Worm (Caenorhabditis elegans) whole organism, young adult: Measurements from ENCODE around the gene F58A4.2.

ENCODE experiments used
- C06A6.2 ChIP-seq: fragments of 200-800 bp; sonication (Bioruptor generic); conservative IDR thresholded peaks from 2 replicates; pipeline ENCODE4 v1.3.6; 2022; ENCODE audit warnings: missing genetic modification characterization, missing compliant biosample characterization
- K11D2.4 ChIP-seq: fragments of 200-800 bp; sonication (Bioruptor generic); IDR thresholded peaks from 2 replicates; pipeline ENCODE4 v1.3.6; 2022; ENCODE audit warnings: missing genetic modification reagents, missing genetic modification characterization, missing compliant biosample characterization
- ama-1 ChIP-seq, 3 experiments: fragments of 150-350 bp in 1 of 3; sonication (generic microtip) in 2 of 3; optimal IDR thresholded peaks; 2 replicates each; lab custom pipeline; 2014 to 2018; ENCODE audit warnings: missing biosample characterization in 2 of 3, missing genetic modification characterization in 2 of 3, missing genetic modification reagents in 2 of 3
- bed-2 ChIP-seq: fragments of 200-800 bp; sonication (Bioruptor generic); IDR thresholded peaks from 2 replicates; pipeline ENCODE4 v1.3.6; 2022; ENCODE audit warnings: missing genetic modification reagents, missing genetic modification characterization, missing compliant biosample characterization
- ceh-79 ChIP-seq: sonication (generic microtip); optimal IDR thresholded peaks from 2 replicates; lab custom pipeline; 2017; ENCODE audit warnings: mild to moderate bottlenecking, missing genetic modification characterization, missing compliant biosample characterization
- efl-1 ChIP-seq: fragments of 150-350 bp; optimal IDR thresholded peaks from 2 replicates; lab custom pipeline; 2014; ENCODE audit warnings: missing biosample characterization, missing genetic modification reagents, missing genetic modification characterization
- madf-10 ChIP-seq: sonication (generic microtip); optimal IDR thresholded peaks from 2 replicates; lab custom pipeline; 2016; ENCODE audit warnings: mild to moderate bottlenecking, missing genetic modification characterization, missing compliant biosample characterization
- madf-3 ChIP-seq: fragments of 200-800 bp; sonication (Bioruptor generic); IDR thresholded peaks from 2 replicates; pipeline ENCODE4 v1.3.6; 2022; ENCODE audit warnings: missing genetic modification reagents, missing genetic modification characterization, missing compliant biosample characterization
- nhr-90 ChIP-seq: sonication (generic microtip); optimal IDR thresholded peaks from 2 replicates; lab custom pipeline; 2016; ENCODE audit warnings: missing genotype, mild to moderate bottlenecking, missing genetic modification characterization, missing compliant biosample characterization
- snpc-4 ChIP-seq, 5 experiments: fragments of 150-350 bp in 1 of 5; sonication (generic microtip) in 4 of 5; optimal IDR thresholded peaks; 2 replicates each; lab custom pipeline; 2014 to 2018; ENCODE audit warnings: missing genetic modification characterization in 5 of 5, missing biosample characterization in 3 of 5, antibody characterized with exemption in 2 of 5, mild to moderate bottlenecking in 2 of 5, missing compliant biosample characterization in 2 of 5, missing genotype in 2 of 5, moderate library complexity in 2 of 5, missing genetic modification reagents in 1 of 5

- TF ChIP-seq nhr-90 (tag; lab: Kevin White, UChicago) (no peak), madf-10 (tag; lab: Kevin White, UChicago) (no peak), snpc-4 (GFP tag; optimal IDR thresholded peaks at IDR 0.05; lab: Kevin White, UChicago) (no peak), snpc-4 (tag; optimal IDR thresholded peaks at IDR 0.05; lab: Kevin White, UChicago) (no peak), efl-1 (GFP tag; lab: Kevin White, UChicago) (no peak), ama-1 (optimal IDR thresholded peaks at IDR 0.05; lab: Kevin White, UChicago) (no peak), ama-1 (GFP tag; optimal IDR thresholded peaks at IDR 0.05; lab: Kevin White, UChicago) (no peak), C06A6.2 (GFP tag; lab: Robert Waterston, UW) (no peak), madf-3 (GFP tag; lab: Robert Waterston, UW) (no peak), bed-2 (GFP tag; lab: Robert Waterston, UW) (no peak), K11D2.4 (no peak), ceh-79 (no peak)
These were observed 37.7 kb upstream of the F58A4.2 start for ce11 chrIII:9638159-9638754.
